Worm (Caenorhabditis elegans): ENCODE data around the gene W06G6.20.

Gene W06G6.20

ce11 chrV:16648317-16649018, at the start of gene W06G6.20:
W06G6.20 (minus strand) TSS chrV:16648367.
- TF ChIP-seq hnd-1 (tag; optimal IDR thresholded peaks at IDR 0.05) = no peak
- TF ChIP-seq pes-1 (GFP tag; IDR thresholded peaks at IDR 0.05) = no peak
- no peak for TF ChIP-seq sea-1 (GFP tag; conservative IDR thresholded peaks at IDR 0.05)
- no peak for TF ChIP-seq ama-1 (optimal IDR thresholded peaks at IDR 0.05)
- TF ChIP-seq hmbx-1 (tag; optimal IDR thresholded peaks at IDR 0.05) = no peak

DNA sequence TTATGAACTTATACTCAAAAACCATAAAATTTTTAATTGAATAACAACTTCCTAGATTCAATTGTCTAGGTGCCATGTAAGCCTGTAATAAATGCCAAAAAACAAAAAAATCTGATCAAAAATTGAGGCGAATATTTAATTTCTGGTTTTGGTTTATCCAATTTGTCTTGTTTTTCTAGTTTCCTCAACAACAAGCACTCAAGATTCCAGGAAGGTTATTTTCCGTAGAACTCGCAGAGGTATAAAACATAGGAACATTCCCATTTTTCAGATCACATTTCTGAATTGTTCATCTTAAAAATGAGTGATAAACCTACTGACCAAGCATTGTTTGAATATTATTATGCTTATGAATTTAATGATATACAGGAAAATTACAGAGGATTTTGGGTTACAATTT, 49.0 kb upstream of the W06G6.20 start, which contains the start of gene srw-41:
srw-41 (plus strand) TSS at position 301 of the 400 bp plus-strand sequence.
- no peak for TF ChIP-seq hmbx-1 (tag; optimal IDR thresholded peaks at IDR 0.05)
- no peak for TF ChIP-seq tra-4 (tag; optimal IDR thresholded peaks at IDR 0.05)
- TF ChIP-seq ets-7 (tag; optimal IDR thresholded peaks at IDR 0.05) = no peak
- no peak for TF ChIP-seq ceh-13 (GFP tag; optimal IDR thresholded peaks at IDR 0.05)
- no peak for TF ChIP-seq scrt-1 (GFP tag; IDR thresholded peaks at IDR 0.05)
- no peak for TF ChIP-seq B0310.2 (tag; optimal IDR thresholded peaks at IDR 0.05)
- TF ChIP-seq hnd-1 (tag; optimal IDR thresholded peaks at IDR 0.05) = no peak
- TF ChIP-seq tbx-37 (GFP tag; conservative IDR thresholded peaks at IDR 0.05) = no peak
- no peak for TF ChIP-seq hmg-4 (GFP tag; optimal IDR thresholded peaks at IDR 0.05)
- no peak for TF ChIP-seq sea-1 (GFP tag; conservative IDR thresholded peaks at IDR 0.05)
- TF ChIP-seq pes-1 (GFP tag; IDR thresholded peaks at IDR 0.05) = no peak
- no peak for TF ChIP-seq flt-1 (GFP tag; IDR thresholded peaks at IDR 0.05)
- TF ChIP-seq F13C5.2 (tag; optimal IDR thresholded peaks at IDR 0.05) = no peak
- no peak for TF ChIP-seq tbx-11 (GFP tag; IDR thresholded peaks at IDR 0.05)
- TF ChIP-seq ceh-36 (tag; optimal IDR thresholded peaks at IDR 0.05) = no peak
- TF ChIP-seq ama-1 (optimal IDR thresholded peaks at IDR 0.05) = no peak
- no peak for TF ChIP-seq aly-1 (tag; optimal IDR thresholded peaks at IDR 0.05)

DNA sequence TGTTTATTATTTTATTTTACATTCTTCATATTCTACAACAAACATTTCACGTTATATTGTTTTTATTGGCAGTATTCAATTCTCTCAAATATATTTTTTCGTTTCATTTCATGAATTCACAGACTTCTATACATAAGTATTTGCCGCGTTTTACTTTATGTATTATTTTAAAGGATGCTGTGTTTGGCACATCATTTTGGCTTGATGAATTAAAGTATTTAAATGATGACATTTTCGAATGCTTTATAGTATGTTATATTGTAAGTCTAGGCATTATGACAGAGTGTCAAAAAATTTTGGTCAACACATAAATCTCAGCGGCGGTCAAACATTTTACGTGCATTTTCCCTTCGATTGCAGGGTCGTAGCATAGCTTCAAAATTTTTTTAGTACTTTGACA, 47.3 kb upstream of the W06G6.20 start:
- no peak for TF ChIP-seq tbx-11 (GFP tag; IDR thresholded peaks at IDR 0.05)
- no peak for TF ChIP-seq F13C5.2 (tag; optimal IDR thresholded peaks at IDR 0.05)
- TF ChIP-seq pes-1 (GFP tag; IDR thresholded peaks at IDR 0.05) = no peak
- no peak for TF ChIP-seq sea-1 (GFP tag; conservative IDR thresholded peaks at IDR 0.05)
- TF ChIP-seq tbx-37 (GFP tag; conservative IDR thresholded peaks at IDR 0.05) = no peak
- no peak for TF ChIP-seq scrt-1 (GFP tag; IDR thresholded peaks at IDR 0.05)
- no peak for TF ChIP-seq aly-1 (tag; optimal IDR thresholded peaks at IDR 0.05)
- TF ChIP-seq tra-4 (tag; optimal IDR thresholded peaks at IDR 0.05) = no peak
- TF ChIP-seq ama-1 (optimal IDR thresholded peaks at IDR 0.05) = no peak
- no peak for TF ChIP-seq hmg-4 (GFP tag; optimal IDR thresholded peaks at IDR 0.05)
- TF ChIP-seq B0310.2 (tag; optimal IDR thresholded peaks at IDR 0.05) = no peak
- no peak for TF ChIP-seq hmbx-1 (tag; optimal IDR thresholded peaks at IDR 0.05)
- TF ChIP-seq ceh-13 (GFP tag; optimal IDR thresholded peaks at IDR 0.05) = no peak
- TF ChIP-seq hnd-1 (tag; optimal IDR thresholded peaks at IDR 0.05) = no peak
- TF ChIP-seq ets-7 (tag; optimal IDR thresholded peaks at IDR 0.05) = no peak
- no peak for TF ChIP-seq flt-1 (GFP tag; IDR thresholded peaks at IDR 0.05)
- TF ChIP-seq ceh-36 (tag; optimal IDR thresholded peaks at IDR 0.05) = no peak

DNA sequence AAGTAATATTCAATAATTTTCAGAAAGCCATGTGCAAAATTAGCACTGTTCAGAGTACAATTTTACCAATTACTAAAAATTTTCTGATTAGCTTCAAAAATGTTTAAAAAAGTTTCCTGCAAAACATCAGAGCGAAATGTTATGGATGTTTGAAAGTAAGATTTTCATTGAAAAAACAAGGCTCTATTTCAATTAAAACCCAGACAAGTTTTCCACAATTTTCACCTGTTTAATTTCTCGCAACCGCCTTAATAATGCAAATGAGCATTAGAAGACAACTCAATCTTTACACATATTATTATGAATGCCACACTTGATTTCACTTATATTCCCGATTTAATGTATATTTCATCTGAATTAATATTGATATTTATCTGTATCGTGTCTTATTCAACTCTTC, 46.4 kb upstream of the W06G6.20 start, which contains the start of gene srz-101:
srz-101 (plus strand) TSS at position 301 of the 400 bp plus-strand sequence.
- TF ChIP-seq hmbx-1 (tag; optimal IDR thresholded peaks at IDR 0.05) (no peak), ceh-13 (GFP tag; optimal IDR thresholded peaks at IDR 0.05) (no peak), tra-4 (tag; optimal IDR thresholded peaks at IDR 0.05) (no peak), ceh-36 (tag; optimal IDR thresholded peaks at IDR 0.05) (no peak), pes-1 (GFP tag; IDR thresholded peaks at IDR 0.05) (no peak), F13C5.2 (tag; optimal IDR thresholded peaks at IDR 0.05) (no peak), hmg-4 (GFP tag; optimal IDR thresholded peaks at IDR 0.05) (no peak), B0310.2 (tag; optimal IDR thresholded peaks at IDR 0.05) (no peak)

- TF ChIP-seq ets-7 (tag; optimal IDR thresholded peaks at IDR 0.05) (no peak), B0310.2 (tag; optimal IDR thresholded peaks at IDR 0.05) (no peak), pes-1 (GFP tag; IDR thresholded peaks at IDR 0.05) (no peak), F13C5.2 (tag; optimal IDR thresholded peaks at IDR 0.05) (no peak), flt-1 (GFP tag; IDR thresholded peaks at IDR 0.05) (no peak), tbx-37 (GFP tag; conservative IDR thresholded peaks at IDR 0.05) (no peak), hmbx-1 (tag; optimal IDR thresholded peaks at IDR 0.05) (no peak), ceh-13 (GFP tag; optimal IDR thresholded peaks at IDR 0.05) (no peak), tra-4 (tag; optimal IDR thresholded peaks at IDR 0.05) (no peak)
Measured at ce11 chrV:16693732-16694131, 45.6 kb upstream of the W06G6.20 start, which contains the start of gene srw-42. srw-42 (minus strand) TSS chrV:16693832.

DNA sequence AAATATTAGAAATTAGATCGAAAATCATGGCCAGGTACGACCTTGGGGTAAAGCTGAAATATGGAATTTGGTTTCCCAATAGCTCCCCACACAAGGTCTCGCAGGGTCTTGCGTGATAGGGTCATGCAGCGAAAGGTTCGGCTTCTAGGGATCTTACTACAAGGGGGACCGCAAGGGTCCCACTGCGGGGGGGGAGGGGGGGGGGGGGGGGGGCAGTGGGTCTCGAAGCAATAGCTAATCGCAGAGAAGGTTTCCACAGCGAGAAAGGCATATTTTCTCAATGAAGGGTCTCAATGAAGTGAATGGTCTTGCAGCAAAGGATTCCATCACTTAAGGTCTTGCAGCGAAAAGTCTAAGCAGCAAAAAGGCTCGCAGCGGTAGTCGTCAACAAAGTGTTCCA, 44.8 kb upstream of the W06G6.20 start:
- TF ChIP-seq hmg-4 (GFP tag; optimal IDR thresholded peaks at IDR 0.05) (no peak), hnd-1 (tag; optimal IDR thresholded peaks at IDR 0.05) (no peak), ceh-36 (tag; optimal IDR thresholded peaks at IDR 0.05) (no peak), tbx-37 (GFP tag; conservative IDR thresholded peaks at IDR 0.05) (no peak), scrt-1 (GFP tag; IDR thresholded peaks at IDR 0.05) (no peak), B0310.2 (tag; optimal IDR thresholded peaks at IDR 0.05) (no peak), flt-1 (GFP tag; IDR thresholded peaks at IDR 0.05) (no peak), tbx-11 (GFP tag; IDR thresholded peaks at IDR 0.05) (no peak), aly-1 (tag; optimal IDR thresholded peaks at IDR 0.05) (no peak), sea-1 (GFP tag; conservative IDR thresholded peaks at IDR 0.05) (no peak), ama-1 (optimal IDR thresholded peaks at IDR 0.05) (no peak), F13C5.2 (tag; optimal IDR thresholded peaks at IDR 0.05) (no peak), ets-7 (tag; optimal IDR thresholded peaks at IDR 0.05) (no peak), pes-1 (GFP tag; IDR thresholded peaks at IDR 0.05) (no peak), hmbx-1 (tag; optimal IDR thresholded peaks at IDR 0.05) (no peak), tra-4 (tag; optimal IDR thresholded peaks at IDR 0.05) (no peak), ceh-13 (GFP tag; optimal IDR thresholded peaks at IDR 0.05) (no peak)

DNA sequence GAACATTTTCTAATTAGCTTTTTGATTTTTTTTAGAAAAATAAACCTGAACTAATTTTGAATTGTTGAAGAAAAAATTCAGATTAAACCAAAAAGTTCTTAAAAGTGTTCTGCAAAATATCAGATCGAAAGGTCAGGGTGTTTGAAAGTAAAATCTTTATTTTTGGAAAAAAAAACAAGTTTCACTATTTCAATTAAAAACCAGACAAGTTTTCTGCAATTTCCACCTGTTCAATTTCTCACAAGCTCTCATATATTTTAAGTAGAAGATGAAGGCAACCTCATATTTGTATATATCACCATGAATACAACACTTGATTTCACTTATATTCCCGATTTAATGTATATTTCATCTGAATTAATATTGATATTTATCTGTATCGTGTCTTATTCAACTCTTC, 39.1 kb upstream of the W06G6.20 start, which contains the start of gene srz-102:
srz-102 (plus strand) TSS at position 301 of the 400 bp plus-strand sequence.
- no peak for TF ChIP-seq ama-1 (optimal IDR thresholded peaks at IDR 0.05)
- no peak for TF ChIP-seq hmbx-1 (tag; optimal IDR thresholded peaks at IDR 0.05)
- no peak for TF ChIP-seq F13C5.2 (tag; optimal IDR thresholded peaks at IDR 0.05)
- TF ChIP-seq ceh-36 (tag; optimal IDR thresholded peaks at IDR 0.05) = no peak

Measured in whole organism, early embryonic.